Worm (Caenorhabditis elegans) whole organism, young adult: ENCODE measurements around the gene tif-1A.

Source experiments
- B0019.2 ChIP-seq: fragments of 200-800 bp; sonication (Bioruptor generic); conservative IDR thresholded peaks from 2 replicates; pipeline ENCODE4 v1.3.6; 2022; ENCODE audit warnings: missing genetic modification reagents, missing genetic modification characterization, missing compliant biosample characterization
- F57A8.1 ChIP-seq: fragments of 200-800 bp; sonication (Bioruptor generic); optimal IDR thresholded peaks from 2 replicates; lab custom pipeline; 2018; ENCODE audit warnings: mild to moderate bottlenecking, missing genetic modification characterization, moderate library complexity, missing compliant biosample characterization
- F57C9.4 ChIP-seq: sonication (generic microtip); optimal IDR thresholded peaks from 2 replicates; lab custom pipeline; 2017; ENCODE audit warnings: mild to moderate bottlenecking, missing genetic modification characterization, missing compliant biosample characterization
- T26A5.8 ChIP-seq: sonication (generic microtip); optimal IDR thresholded peaks from 2 replicates; lab custom pipeline; 2016; ENCODE audit warnings: missing genetic modification characterization, missing compliant biosample characterization
- Y53F4B.3 ChIP-seq: fragments of 200-800 bp; sonication (Bioruptor generic); IDR thresholded peaks from 2 replicates; pipeline ENCODE4 v1.3.6; 2022; ENCODE audit warnings: missing genetic modification reagents, missing genetic modification characterization, missing compliant biosample characterization
- Y67H2A.10 ChIP-seq: fragments of 200-800 bp; sonication (Bioruptor generic); conservative IDR thresholded peaks from 2 replicates; pipeline ENCODE4 v1.3.6; 2022; ENCODE audit warnings: missing genetic modification reagents, missing genetic modification characterization, missing compliant biosample characterization
- Y95B8A.8 ChIP-seq: fragments of 200-800 bp; sonication (Bioruptor generic); IDR thresholded peaks from 2 replicates; pipeline ENCODE4 v1.3.6; 2022; ENCODE audit warnings: missing genetic modification reagents, missing genetic modification characterization, missing compliant biosample characterization
- aptf-3 ChIP-seq: fragments of 200-800 bp; sonication (Bioruptor generic); IDR thresholded peaks from 2 replicates; pipeline ENCODE4 v1.3.6; 2022; ENCODE audit warnings: missing genetic modification characterization, missing compliant biosample characterization
- athp-1 ChIP-seq: sonication (generic microtip); optimal IDR thresholded peaks from 2 replicates; lab custom pipeline; 2017; ENCODE audit warnings: mild to moderate bottlenecking, missing genetic modification characterization, missing compliant biosample characterization
- ccch-3 ChIP-seq: fragments of 200-800 bp; sonication (Bioruptor generic); optimal IDR thresholded peaks from 2 replicates; lab custom pipeline; 2018; ENCODE audit warnings: mild to moderate bottlenecking, missing genetic modification characterization, missing compliant biosample characterization
- cebp-1 ChIP-seq, 2 experiments: fragments of 200-800 bp in 1 of 2; sonication (Bioruptor generic) in 1 of 2; sonication (generic microtip) in 1 of 2; IDR thresholded peaks in 1 of 2; optimal IDR thresholded peaks in 1 of 2; 2 replicates each; pipeline versions ENCODE4 v1.3.6 to Lab custom; 2017 to 2022; ENCODE audit warnings: missing compliant biosample characterization in 2 of 2, missing genetic modification characterization in 2 of 2, mild to moderate bottlenecking in 1 of 2, missing genetic modification reagents in 1 of 2, moderate library complexity in 1 of 2
- egl-44 ChIP-seq: fragments of 200-800 bp; sonication (Bioruptor generic); IDR thresholded peaks from 2 replicates; pipeline ENCODE4 v1.3.6; 2022; ENCODE audit warnings: missing genetic modification reagents, missing genetic modification characterization, missing compliant biosample characterization
- egrh-3 ChIP-seq: fragments of 200-800 bp; sonication (Bioruptor generic); IDR thresholded peaks from 2 replicates; pipeline ENCODE4 v1.3.6; 2022; ENCODE audit warnings: missing genetic modification reagents, missing genetic modification characterization, missing compliant biosample characterization
- ekl-4 ChIP-seq: fragments of 200-800 bp; sonication (Bioruptor generic); IDR thresholded peaks from 2 replicates; pipeline ENCODE4 v1.3.6; 2022; ENCODE audit warnings: missing genetic modification reagents, missing genetic modification characterization, missing compliant biosample characterization
- fkh-3 ChIP-seq: sonication (generic microtip); optimal IDR thresholded peaks from 2 replicates; lab custom pipeline; 2016; ENCODE audit warnings: mild to moderate bottlenecking, missing genetic modification characterization, missing compliant biosample characterization
- lag-1 ChIP-seq: fragments of 200-800 bp; sonication (Bioruptor generic); IDR thresholded peaks from 2 replicates; pipeline ENCODE4 v1.3.6; 2022; ENCODE audit warnings: missing genetic modification reagents, missing genetic modification characterization, missing compliant biosample characterization
- lin-40 ChIP-seq: sonication (generic microtip); optimal IDR thresholded peaks from 2 replicates; lab custom pipeline; 2016; ENCODE audit warnings: missing genetic modification characterization, mild to moderate bottlenecking, missing compliant biosample characterization, missing genotype, missing genetic modification reagents
- lin-54 ChIP-seq: fragments of 200-800 bp; sonication (Bioruptor generic); optimal IDR thresholded peaks from 2 replicates; lab custom pipeline; 2018; ENCODE audit warnings: mild to moderate bottlenecking, missing genetic modification characterization, missing compliant biosample characterization
- lir-1 ChIP-seq: fragments of 200-800 bp; sonication (Bioruptor generic); conservative IDR thresholded peaks from 2 replicates; pipeline ENCODE4 v1.3.6; 2022; ENCODE audit warnings: missing genetic modification reagents, missing genetic modification characterization, missing compliant biosample characterization
- mel-28 ChIP-seq: sonication (generic microtip); optimal IDR thresholded peaks from 2 replicates; lab custom pipeline; 2016; ENCODE audit warnings: borderline replicate concordance, mild to moderate bottlenecking, missing genetic modification characterization, missing compliant biosample characterization
- nfya-1 ChIP-seq: sonication (generic microtip); optimal IDR thresholded peaks from 2 replicates; lab custom pipeline; 2017; ENCODE audit warnings: antibody characterized with exemption, missing compliant biosample characterization, missing genetic modification characterization, borderline replicate concordance; ENCODE audit not compliant: insufficient read depth
- nhr-90 ChIP-seq: sonication (generic microtip); optimal IDR thresholded peaks from 2 replicates; lab custom pipeline; 2016; ENCODE audit warnings: missing genotype, mild to moderate bottlenecking, missing genetic modification characterization, missing compliant biosample characterization
- pha-4 ChIP-seq: fragments of 150-350 bp; sonication (generic microtip); optimal IDR thresholded peaks from 2 replicates; lab custom pipeline; 2014; ENCODE audit warnings: missing biosample characterization, missing genetic modification reagents, missing genetic modification characterization
- repo-1 ChIP-seq: sonication (generic microtip); optimal IDR thresholded peaks from 2 replicates; lab custom pipeline; 2017; ENCODE audit warnings: mild to moderate bottlenecking, missing genetic modification characterization, missing compliant biosample characterization
- rpc-1 ChIP-seq, 2 experiments: fragments of 150-350 bp in 1 of 2; sonication (generic microtip) in 1 of 2; optimal IDR thresholded peaks; 2 replicates each; lab custom pipeline; 2014 to 2018; ENCODE audit warnings: missing biosample characterization in 1 of 2, missing genetic modification characterization in 1 of 2, missing genetic modification reagents in 1 of 2, missing genotype in 1 of 2
- snpc-4 ChIP-seq, 5 experiments: fragments of 150-350 bp in 1 of 5; sonication (generic microtip) in 4 of 5; optimal IDR thresholded peaks; 2 replicates each; lab custom pipeline; 2014 to 2018; ENCODE audit warnings: missing genetic modification characterization in 5 of 5, missing biosample characterization in 3 of 5, antibody characterized with exemption in 2 of 5, mild to moderate bottlenecking in 2 of 5, missing compliant biosample characterization in 2 of 5, missing genotype in 2 of 5, moderate library complexity in 2 of 5, missing genetic modification reagents in 1 of 5
- sptf-2 ChIP-seq: fragments of 200-800 bp; sonication (Bioruptor generic); optimal IDR thresholded peaks from 2 replicates; lab custom pipeline; 2018; ENCODE audit warnings: mild to moderate bottlenecking, missing genetic modification characterization, missing compliant biosample characterization
- unc-130 ChIP-seq: sonication (generic microtip); optimal IDR thresholded peaks from 2 replicates; lab custom pipeline; 2016; ENCODE audit warnings: missing genetic modification reagents, missing genetic modification characterization, missing compliant biosample characterization
- unc-62 ChIP-seq: fragments of 150-350 bp; optimal IDR thresholded peaks from 2 replicates; lab custom pipeline; 2014; ENCODE audit warnings: missing biosample characterization, missing genetic modification reagents, missing genetic modification characterization
- xnd-1 ChIP-seq: sonication (generic microtip); optimal IDR thresholded peaks from 2 replicates; lab custom pipeline; 2016; ENCODE audit warnings: missing genotype, missing genetic modification reagents, missing genetic modification characterization, missing compliant biosample characterization
- zim-3 ChIP-seq: sonication (generic microtip); optimal IDR thresholded peaks from 2 replicates; lab custom pipeline; 2017; ENCODE audit warnings: mild to moderate bottlenecking, missing genetic modification characterization, moderate library complexity, missing compliant biosample characterization
- ztf-28 ChIP-seq: fragments of 200-800 bp; sonication (Bioruptor generic); IDR thresholded peaks from 2 replicates; pipeline ENCODE4 v1.3.6; 2022; ENCODE audit warnings: missing genetic modification reagents, missing genetic modification characterization, missing compliant biosample characterization

Gene tif-1A

DNA sequence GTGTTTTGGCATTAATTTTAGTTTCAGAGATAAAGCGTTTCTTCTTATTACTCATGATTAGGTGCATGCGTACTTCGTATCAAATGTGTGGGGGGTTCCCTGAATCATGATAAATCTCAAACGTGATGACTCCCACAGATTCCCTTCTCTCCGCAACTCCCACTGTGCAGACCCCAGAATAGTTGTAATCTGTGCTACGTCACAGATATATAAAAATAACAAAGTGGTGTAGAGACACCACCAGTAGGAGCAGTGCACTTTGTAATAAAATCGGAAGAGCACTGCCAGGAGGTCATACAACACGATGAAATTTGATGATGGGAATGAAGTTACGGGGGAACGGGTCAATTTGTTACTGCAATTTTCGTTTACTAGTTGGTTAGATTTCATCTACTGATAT is 12.6 kb downstream of the tif-1A start:
- TF ChIP-seq lir-1 (GFP tag; lab: Robert Waterston, UW): no peak
- no peak for TF ChIP-seq T26A5.8 (tag; lab: Kevin White, UChicago)
- no peak for TF ChIP-seq B0019.2
- no peak for TF ChIP-seq ccch-3
- no peak for TF ChIP-seq unc-130 (GFP tag; lab: Kevin White, UChicago)
- no peak for TF ChIP-seq rpc-1 (optimal IDR thresholded peaks at IDR 0.05; lab: Kevin White, UChicago)
- TF ChIP-seq rpc-1 (tag; optimal IDR thresholded peaks at IDR 0.05; lab: Kevin White, UChicago): no peak
- TF ChIP-seq snpc-4 (GFP tag; optimal IDR thresholded peaks at IDR 0.05; lab: Kevin White, UChicago): no peak
- no peak for TF ChIP-seq snpc-4 (tag; optimal IDR thresholded peaks at IDR 0.05; lab: Kevin White, UChicago)
- no peak for TF ChIP-seq lag-1 (GFP tag; lab: Robert Waterston, UW)
- TF ChIP-seq unc-62: no peak
- no peak for TF ChIP-seq sptf-2
- no peak for TF ChIP-seq lin-40 (tag; lab: Kevin White, UChicago)
- TF ChIP-seq fkh-3 (tag; lab: Kevin White, UChicago): no peak
- TF ChIP-seq xnd-1: no peak
- TF ChIP-seq nhr-90: no peak
- TF ChIP-seq egrh-3 (GFP tag; lab: Robert Waterston, UW): no peak
- no peak for TF ChIP-seq Y67H2A.10 (GFP tag; lab: Robert Waterston, UW)
- TF ChIP-seq, all 124 proteins: peak for 0

DNA sequence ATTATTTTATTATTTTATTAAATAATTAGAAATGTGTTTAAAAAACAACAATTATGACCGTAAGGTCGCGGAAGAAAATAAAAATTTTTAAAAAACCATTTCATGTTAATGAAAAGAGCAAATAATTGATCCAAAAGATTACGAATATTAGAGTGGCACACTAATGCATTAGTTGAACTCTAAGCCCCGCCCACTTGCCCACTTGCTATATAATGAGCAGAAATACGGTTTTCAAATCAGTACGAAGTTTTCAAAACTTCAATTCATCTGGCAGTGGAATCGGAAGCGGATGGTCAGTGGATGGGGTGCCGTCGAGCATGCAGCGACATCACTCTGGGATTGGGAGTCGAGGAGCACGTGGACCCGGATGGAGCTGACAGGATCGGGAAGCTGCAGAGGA is 16.2 kb downstream of the tif-1A start, which contains the start of gene C36E8.6:
TSS of gene C36E8.6 (plus strand) at position 301 of the 400 bp plus-strand sequence.
- no peak for TF ChIP-seq egl-44 (GFP tag; lab: Robert Waterston, UW)
- no peak for TF ChIP-seq xnd-1
- TF ChIP-seq aptf-3 (GFP tag; lab: Robert Waterston, UW): no peak
- TF ChIP-seq Y95B8A.8 (GFP tag; lab: Robert Waterston, UW): no peak
- no peak for TF ChIP-seq F57A8.1 (GFP tag; lab: Kevin White, UChicago)
- TF ChIP-seq nfya-1 (tag; lab: Kevin White, UChicago): no peak
- no peak for TF ChIP-seq cebp-1 (GFP tag; IDR thresholded peaks at IDR 0.05; lab: Robert Waterston, UW)
- no peak for TF ChIP-seq cebp-1 (tag; optimal IDR thresholded peaks at IDR 0.05; lab: Kevin White, UChicago)
- no peak for TF ChIP-seq repo-1 (tag; lab: Kevin White, UChicago)
- no peak for TF ChIP-seq F57C9.4 (tag; lab: Kevin White, UChicago)
- no peak for TF ChIP-seq zim-3 (tag; lab: Kevin White, UChicago)

DNA sequence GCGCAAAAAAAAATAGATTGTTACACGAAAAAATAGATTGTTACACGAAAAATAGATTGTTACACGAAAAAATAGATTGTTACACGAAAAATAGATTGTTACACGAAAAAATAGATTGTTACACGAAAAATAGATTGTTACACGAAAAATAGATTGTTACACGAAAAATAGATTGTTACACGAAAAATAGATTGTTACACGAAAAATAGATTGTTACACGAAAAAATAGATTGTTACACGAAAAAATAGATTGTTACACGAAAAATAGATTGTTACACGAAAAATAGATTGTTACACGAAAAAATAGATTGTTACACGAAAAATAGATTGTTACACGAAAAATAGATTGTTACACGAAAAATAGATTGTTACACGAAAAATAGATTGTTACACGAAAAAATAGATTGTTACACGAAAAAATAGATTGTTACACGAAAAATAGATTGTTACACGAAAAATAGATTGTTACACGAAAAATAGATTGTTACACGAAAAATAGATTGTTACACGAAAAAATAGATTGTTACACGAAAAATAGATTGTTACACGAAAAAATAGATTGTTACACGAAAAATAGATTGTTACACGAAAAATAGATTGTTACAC is 16.7 kb downstream of the tif-1A start:
- TF ChIP-seq egrh-3 (GFP tag; lab: Robert Waterston, UW) (peak; percentile 94), Y53F4B.3 (GFP tag; lab: Robert Waterston, UW) (peak; percentile 60; the same call in 1 of the 2 replicates)

DNA sequence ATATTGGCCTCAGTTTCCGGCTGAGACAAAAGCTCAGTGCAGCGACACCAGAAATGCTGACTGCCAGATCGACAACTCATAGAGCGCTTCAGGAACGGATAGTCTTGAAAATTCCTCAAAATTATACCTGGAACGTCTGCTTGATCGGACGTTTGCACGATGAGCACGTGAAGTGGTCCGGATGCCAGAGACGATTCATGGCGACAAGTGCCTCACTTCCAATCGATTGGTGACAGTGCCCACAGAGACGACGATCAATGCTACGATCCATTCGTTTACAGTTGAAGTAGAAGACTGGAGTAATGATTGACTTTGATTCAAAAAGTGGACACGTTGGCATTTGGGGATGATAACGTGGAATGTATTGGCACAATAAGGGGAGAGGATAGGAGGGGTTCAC is 17.5 kb downstream of the tif-1A start, which contains the start of gene Y1A5A.1:
TSS of gene Y1A5A.1 (minus strand) at position 294 of the 400 bp plus-strand sequence.
- TF ChIP-seq rpc-1 (optimal IDR thresholded peaks at IDR 0.05; lab: Kevin White, UChicago): no peak
- peak; percentile 15 for TF ChIP-seq rpc-1 (tag; optimal IDR thresholded peaks at IDR 0.05; lab: Kevin White, UChicago)
- TF ChIP-seq ekl-4 (GFP tag; lab: Robert Waterston, UW): no peak
- TF ChIP-seq lin-54: no peak
- no peak for TF ChIP-seq mel-28 (tag; lab: Kevin White, UChicago)
- no peak for TF ChIP-seq zim-3 (tag; lab: Kevin White, UChicago)
- no peak for TF ChIP-seq pha-4 (tag; lab: Kevin White, UChicago)
- no peak for TF ChIP-seq ztf-28 (GFP tag; lab: Robert Waterston, UW)
- no peak for TF ChIP-seq athp-1
